Fruit fly (Drosophila melanogaster) Kc167 (cell line): ENCODE data around the gene CG6833.

Experiments used
- Myc ChIP-seq: fragments of >200 bp; optimal IDR thresholded peaks from 2 replicates; lab custom pipeline; 2017; ENCODE audit warnings: missing external identifiers
- h ChIP-seq: fragments of >200 bp; optimal IDR thresholded peaks from 3 replicates; lab custom pipeline; 2018; ENCODE audit warnings: missing external identifiers
- insv ChIP-seq: fragments of >200 bp; optimal IDR thresholded peaks from 3 replicates; lab custom pipeline; 2018; ENCODE audit warnings: missing external identifiers
- psq ChIP-seq: fragments of >200 bp; optimal IDR thresholded peaks from 2 replicates; lab custom pipeline; 2017; ENCODE audit warnings: missing external identifiers

DNA sequence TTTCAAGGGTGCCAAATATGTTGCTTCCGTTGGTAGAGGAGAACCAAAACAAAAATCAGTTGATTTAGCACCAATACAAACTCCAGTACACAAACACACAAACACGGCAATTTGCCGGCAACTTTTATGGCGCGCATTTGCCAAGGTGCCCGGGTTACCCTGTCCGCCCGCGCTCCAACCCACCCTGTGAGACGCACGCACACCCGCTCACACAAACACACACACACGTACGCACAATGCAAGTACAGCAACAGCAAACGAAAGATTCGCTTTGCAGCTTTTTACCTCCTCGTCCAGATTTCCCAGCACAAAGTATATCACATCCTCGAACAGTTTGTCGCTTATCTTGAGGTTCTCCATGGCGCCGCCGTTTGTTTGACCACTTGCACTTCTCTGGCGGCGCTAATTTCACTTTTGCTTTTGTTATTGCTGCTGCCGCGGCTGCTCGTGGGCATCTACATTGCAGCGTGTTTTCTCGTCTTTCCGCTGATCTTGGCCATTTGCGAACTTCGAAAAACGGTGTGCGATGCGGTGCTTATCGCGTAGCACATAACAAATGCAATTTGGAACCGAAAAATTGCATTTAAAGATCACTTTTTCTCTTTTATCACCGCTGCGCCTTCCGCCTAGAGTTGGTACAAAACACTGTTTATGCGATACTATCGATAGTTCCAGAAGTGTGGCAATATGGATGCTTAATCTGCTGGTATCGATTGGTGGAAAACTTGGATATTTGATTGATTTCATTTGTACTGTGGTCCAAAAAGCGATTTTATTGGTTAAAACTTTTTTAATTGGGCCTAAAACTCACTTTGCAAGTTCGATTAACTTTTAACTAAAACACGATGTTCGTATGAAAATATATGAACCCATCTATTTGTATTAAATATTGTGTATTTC, 22.3 kb upstream of the CG6833 start, which contains the start of gene Ptip:
- TF ChIP-seq h (no peak), insv (lab: Kevin White, UChicago) (no peak), Myc (no peak), psq (lab: Kevin White, UChicago) (no peak)
